Worm (Caenorhabditis elegans): ENCODE measurements around the gene K08D9.4.

The K08D9.4 gene

ce11 chrV:3195814-3196213 is 4.4 kb downstream of the K08D9.4 start:
- TF ChIP-seq lin-13 (GFP tag; optimal IDR thresholded peaks at IDR 0.05), result no peak
- no peak for TF ChIP-seq elt-3 (tag; optimal IDR thresholded peaks at IDR 0.05)
- no peak for TF ChIP-seq unc-86 (tag; optimal IDR thresholded peaks at IDR 0.05)

ce11 chrV:3194952-3195450 is 5.2 kb downstream of the K08D9.4 start, which contains the start of gene Y73C8B.2:
TSS of gene Y73C8B.2 (minus strand) at chrV:3195002.
- TF ChIP-seq elt-3 (tag; optimal IDR thresholded peaks at IDR 0.05) (no peak), nhr-77 (tag; optimal IDR thresholded peaks at IDR 0.05) (no peak), unc-30 (tag; optimal IDR thresholded peaks at IDR 0.05) (no peak), lin-14 (GFP tag; optimal IDR thresholded peaks at IDR 0.05) (peak; percentile 76), skn-1 (tag; optimal IDR thresholded peaks at IDR 0.05) (peak; percentile 11), lin-15B (tag; optimal IDR thresholded peaks at IDR 0.05) (peak; percentile 23), grh-1 (GFP tag; IDR thresholded peaks at IDR 0.05) (no peak), sptf-1 (tag; optimal IDR thresholded peaks at IDR 0.05) (no peak), nhr-19 (GFP tag; conservative IDR thresholded peaks at IDR 0.05) (no peak), efl-1 (optimal IDR thresholded peaks at IDR 0.05) (peak; percentile 17 to 35), efl-1 (GFP tag; optimal IDR thresholded peaks at IDR 0.05 in 1 of 2) (peak; percentile 31 to 45), tbx-2 (tag; optimal IDR thresholded peaks at IDR 0.05) (peak; percentile 28), nhr-237 (tag; optimal IDR thresholded peaks at IDR 0.05) (no peak), C16A3.4 (tag; optimal IDR thresholded peaks at IDR 0.05) (peak; percentile 22), C04F5.9 (tag; optimal IDR thresholded peaks at IDR 0.05) (no peak), irx-1 (tag; optimal IDR thresholded peaks at IDR 0.05) (peak; percentile 3), lin-13 (GFP tag; optimal IDR thresholded peaks at IDR 0.05) (no peak), dsc-1 (tag; optimal IDR thresholded peaks at IDR 0.05) (no peak), dpl-1 (GFP tag; optimal IDR thresholded peaks at IDR 0.05) (peak in 1 of 3 experiments; percentile 67), snu-23 (GFP tag; optimal IDR thresholded peaks at IDR 0.05) (peak; percentile 28), mab-9 (GFP tag; IDR thresholded peaks at IDR 0.05) (no peak), lin-35 (GFP tag; optimal IDR thresholded peaks at IDR 0.05) (peak; percentile 19 to 59), fos-1 (tag; optimal IDR thresholded peaks at IDR 0.05) (no peak), snpc-4 (tag; optimal IDR thresholded peaks at IDR 0.05) (no peak), nhr-71 (tag; optimal IDR thresholded peaks at IDR 0.05) (peak; percentile 39), swsn-7 (tag; optimal IDR thresholded peaks at IDR 0.05) (no peak), lsy-2 (tag; optimal IDR thresholded peaks at IDR 0.05) (peak in 1 of 2 experiments; percentile 45), hlh-17 (GFP tag; optimal IDR thresholded peaks at IDR 0.05; ENCODE audit: borderline replicate concordance) (no peak), unc-62 (GFP tag; optimal IDR thresholded peaks at IDR 0.05) (no peak), F16B12.6 (tag; optimal IDR thresholded peaks at IDR 0.05) (no peak), mep-1 (tag; optimal IDR thresholded peaks at IDR 0.05) (peak; percentile 45), nhr-47 (tag; optimal IDR thresholded peaks at IDR 0.05) (peak; percentile 9), nhr-90 (tag; optimal IDR thresholded peaks at IDR 0.05; ENCODE audit: poor library complexity) (no peak), ztf-4 (tag; optimal IDR thresholded peaks at IDR 0.05) (no peak), unc-98 (GFP tag; IDR thresholded peaks at IDR 0.05) (no peak), efl-3 (GFP tag; optimal IDR thresholded peaks at IDR 0.05) (no peak), zag-1 (tag; optimal IDR thresholded peaks at IDR 0.05) (no peak), nhr-85 (tag) (peak; percentile 45), nhr-20 (tag; optimal IDR thresholded peaks at IDR 0.05) (peak; percentile 31), nhr-76 (tag; optimal IDR thresholded peaks at IDR 0.05) (no peak), isw-1 (GFP tag; IDR thresholded peaks at IDR 0.05) (no peak), blmp-1 (tag; optimal IDR thresholded peaks at IDR 0.05) (peak; percentile 42), rnt-1 (tag; optimal IDR thresholded peaks at IDR 0.05) (no peak)

All from whole organism, L1 larva.